Worm (Caenorhabditis elegans): ENCODE results near the gene twk-4.

DNA sequence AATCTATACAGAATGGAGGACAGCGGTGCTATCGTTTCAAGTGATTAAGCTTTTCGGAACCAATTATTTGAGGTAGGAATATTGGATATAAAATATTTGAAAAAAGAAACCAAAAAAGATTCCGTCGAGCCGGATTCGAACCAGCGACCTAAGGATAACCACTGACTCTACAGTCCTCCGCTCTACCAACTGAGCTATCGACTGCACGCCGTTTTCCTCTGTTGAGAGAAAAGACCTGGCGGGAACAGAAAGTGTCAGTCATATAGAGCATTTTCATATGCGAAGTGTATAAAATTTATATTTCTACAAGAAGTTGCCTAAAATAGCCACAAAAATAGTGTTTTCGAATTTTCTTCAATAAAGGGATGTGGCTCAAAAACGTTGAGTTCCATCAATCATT, 17.6 kb upstream of the twk-4 start:
- TF ChIP-seq hmg-4 (GFP tag; optimal IDR thresholded peaks at IDR 0.05): no peak
- TF ChIP-seq flt-1 (GFP tag; IDR thresholded peaks at IDR 0.05): no peak
- no peak for TF ChIP-seq ama-1 (optimal IDR thresholded peaks at IDR 0.05)
- TF ChIP-seq sea-1 (GFP tag; conservative IDR thresholded peaks at IDR 0.05): no peak
- TF ChIP-seq pes-1 (GFP tag; IDR thresholded peaks at IDR 0.05): no peak
- no peak for TF ChIP-seq F13C5.2 (tag; optimal IDR thresholded peaks at IDR 0.05)
- TF ChIP-seq tbx-37 (GFP tag; conservative IDR thresholded peaks at IDR 0.05): no peak
- TF ChIP-seq tra-4 (tag; optimal IDR thresholded peaks at IDR 0.05): no peak
- no peak for TF ChIP-seq B0310.2 (tag; optimal IDR thresholded peaks at IDR 0.05)

Measured in whole organism, early embryonic.